Worm (Caenorhabditis elegans) whole organism, midembryonic: ENCODE data around the gene mon-2.

Source experiments
- T22C8.4 ChIP-seq: fragments of 200-800 bp; sonication (Bioruptor generic); IDR thresholded peaks from 2 replicates; pipeline ENCODE4 v1.3.6; 2022; ENCODE audit warnings: missing genetic modification characterization, missing compliant biosample characterization
- cog-1 ChIP-seq: sonication (generic microtip); optimal IDR thresholded peaks from 2 replicates; lab custom pipeline; 2016; ENCODE audit warnings: missing genetic modification characterization, missing compliant biosample characterization
- flt-1 ChIP-seq: fragments of 200-800 bp; sonication (Bioruptor generic); IDR thresholded peaks from 2 replicates; pipeline ENCODE4 v1.3.6; 2022; ENCODE audit warnings: missing genetic modification characterization, missing compliant biosample characterization
- klf-2 ChIP-seq: fragments of 200-800 bp; sonication (Bioruptor generic); conservative IDR thresholded peaks from 2 replicates; pipeline ENCODE4 v1.3.6; 2022; ENCODE audit warnings: missing genetic modification reagents, missing genetic modification characterization, missing compliant biosample characterization
- med-1 ChIP-seq: sonication (generic microtip); optimal IDR thresholded peaks from 2 replicates; lab custom pipeline; 2017; ENCODE audit warnings: missing genetic modification characterization, mild to moderate bottlenecking, missing compliant biosample characterization, antibody characterized with exemption, missing genetic modification reagents; ENCODE audit not compliant: insufficient read depth
- ref-1 ChIP-seq: fragments of 200-800 bp; sonication (Bioruptor generic); conservative IDR thresholded peaks from 2 replicates; pipeline ENCODE4 v1.3.6; 2022; ENCODE audit warnings: missing genetic modification reagents, missing genetic modification characterization, missing compliant biosample characterization
- tab-1 ChIP-seq: fragments of 200-800 bp; sonication (Bioruptor generic); IDR thresholded peaks from 2 replicates; pipeline ENCODE4 v1.3.6; 2022; ENCODE audit warnings: missing genetic modification characterization, missing compliant biosample characterization
- ztf-23 ChIP-seq: fragments of 200-800 bp; sonication (Bioruptor generic); IDR thresholded peaks from 2 replicates; pipeline ENCODE4 v1.3.6; 2022; ENCODE audit warnings: missing genetic modification reagents, missing genetic modification characterization, missing compliant biosample characterization
- ztf-29 ChIP-seq: fragments of 200-800 bp; sonication (Bioruptor generic); IDR thresholded peaks from 2 replicates; pipeline ENCODE4 v1.3.6; 2022; ENCODE audit warnings: missing genetic modification reagents, missing genetic modification characterization, missing compliant biosample characterization

mon-2 gene

DNA sequence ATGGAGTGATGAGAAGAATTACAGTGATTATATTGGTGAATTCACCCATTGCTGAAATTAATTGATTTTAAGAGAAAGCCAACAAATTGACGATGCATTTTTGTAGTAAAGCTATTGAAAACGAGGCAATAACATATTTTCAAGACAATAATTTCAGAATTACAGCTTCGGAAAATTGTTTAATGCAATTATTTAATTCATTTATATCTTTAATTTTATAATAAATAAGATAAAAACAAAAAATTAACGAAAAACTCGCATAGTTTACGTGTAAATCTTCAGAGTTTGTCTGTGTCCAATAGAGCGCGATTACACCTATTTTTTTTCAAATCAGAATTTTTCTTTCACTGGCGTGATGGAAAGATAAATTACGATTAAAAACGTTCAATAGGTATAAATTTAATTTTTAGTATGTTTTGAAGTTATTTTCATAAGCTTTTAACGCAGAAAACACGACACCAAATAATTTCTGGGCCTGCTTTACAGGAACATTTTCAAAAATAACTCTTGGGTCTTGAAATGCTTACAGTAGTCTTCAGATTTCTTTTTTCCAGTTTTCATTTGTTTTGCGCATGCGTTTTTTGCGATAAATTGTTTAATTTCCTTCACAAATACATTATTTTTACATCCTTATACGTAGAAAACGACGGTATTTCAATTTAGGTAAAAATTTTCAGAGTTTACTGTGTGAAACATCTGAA lies 18.3 kb upstream of the mon-2 start, which contains the start of gene tmed-1:
Gene tmed-1 (minus strand): TSS at position 51 of the 701 bp plus-strand sequence.
- TF ChIP-seq flt-1 (GFP tag; lab: Robert Waterston, UW): no peak
- no peak for TF ChIP-seq med-1 (GFP tag; lab: Kevin White, UChicago)
- TF ChIP-seq cog-1 (tag; lab: Kevin White, UChicago): no peak
- TF ChIP-seq T22C8.4 (GFP tag; lab: Robert Waterston, UW): no peak
- no peak for TF ChIP-seq ztf-23 (GFP tag; lab: Robert Waterston, UW)
- TF ChIP-seq ref-1: no peak
- TF ChIP-seq klf-2: no peak
- TF ChIP-seq tab-1 (GFP tag; lab: Robert Waterston, UW): no peak
- TF ChIP-seq ztf-29: no peak

DNA sequence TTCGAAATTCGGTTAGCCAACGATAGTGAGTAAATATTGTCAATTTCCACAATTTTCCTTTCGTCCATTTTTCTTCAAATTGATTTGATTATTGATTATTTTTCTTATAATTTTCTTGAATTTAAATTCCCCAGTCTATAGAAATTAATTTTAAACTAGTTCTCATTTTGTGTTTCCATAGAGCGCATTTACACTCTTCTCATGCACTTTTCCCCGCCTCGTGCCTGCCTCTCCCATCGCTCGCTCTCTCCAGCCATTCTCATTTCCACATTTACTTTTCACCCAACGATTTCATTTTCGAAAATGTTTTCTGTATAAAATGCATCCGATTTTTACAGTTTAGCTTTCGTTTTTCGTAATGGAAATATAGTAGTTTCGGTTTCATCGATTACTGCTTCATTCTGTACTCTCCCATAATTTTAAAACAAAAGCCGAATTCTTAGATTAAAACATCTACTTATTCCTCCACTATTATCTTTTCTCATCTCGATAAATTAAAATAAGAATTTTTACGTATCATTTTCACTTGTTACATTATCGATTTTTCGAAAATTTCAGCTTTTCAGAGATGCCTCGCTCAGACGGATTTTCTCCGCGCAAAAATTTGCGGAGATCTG lies 17.6 kb upstream of the mon-2 start, which contains the start of gene lex-1:
Gene lex-1 (plus strand): TSS at position 567 of the 617 bp plus-strand sequence.
- TF ChIP-seq klf-2 (no peak), ztf-29 (no peak), tab-1 (GFP tag; lab: Robert Waterston, UW) (no peak), T22C8.4 (GFP tag; lab: Robert Waterston, UW) (no peak), ztf-23 (GFP tag; lab: Robert Waterston, UW) (no peak), cog-1 (tag; lab: Kevin White, UChicago) (no peak), flt-1 (GFP tag; lab: Robert Waterston, UW) (no peak), ref-1 (no peak), med-1 (GFP tag; lab: Kevin White, UChicago) (no peak)

DNA sequence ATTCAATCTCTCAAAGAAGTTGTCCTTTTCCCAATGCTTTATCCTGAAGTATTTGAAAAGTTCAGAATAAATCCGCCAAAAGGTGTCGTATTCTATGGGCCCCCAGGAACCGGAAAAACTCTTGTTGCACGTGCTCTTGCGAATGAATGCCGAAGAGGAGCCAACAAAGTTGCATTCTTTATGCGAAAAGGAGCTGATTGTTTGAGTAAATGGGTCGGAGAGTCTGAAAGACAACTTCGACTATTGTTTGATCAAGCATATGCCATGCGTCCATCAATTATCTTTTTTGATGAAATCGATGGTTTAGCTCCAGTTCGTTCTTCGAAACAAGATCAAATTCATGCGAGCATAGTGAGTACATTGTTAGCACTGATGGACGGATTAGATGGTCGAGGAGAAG lies 15.8 kb upstream of the mon-2 start:
- TF ChIP-seq ztf-29: no peak
- no peak for TF ChIP-seq med-1 (GFP tag; lab: Kevin White, UChicago)
- TF ChIP-seq ztf-23 (GFP tag; lab: Robert Waterston, UW): no peak
- no peak for TF ChIP-seq tab-1 (GFP tag; lab: Robert Waterston, UW)
- TF ChIP-seq cog-1 (tag; lab: Kevin White, UChicago): no peak
- TF ChIP-seq ref-1: no peak
- TF ChIP-seq flt-1 (GFP tag; lab: Robert Waterston, UW): no peak
- TF ChIP-seq T22C8.4 (GFP tag; lab: Robert Waterston, UW): no peak
- TF ChIP-seq klf-2: no peak

DNA sequence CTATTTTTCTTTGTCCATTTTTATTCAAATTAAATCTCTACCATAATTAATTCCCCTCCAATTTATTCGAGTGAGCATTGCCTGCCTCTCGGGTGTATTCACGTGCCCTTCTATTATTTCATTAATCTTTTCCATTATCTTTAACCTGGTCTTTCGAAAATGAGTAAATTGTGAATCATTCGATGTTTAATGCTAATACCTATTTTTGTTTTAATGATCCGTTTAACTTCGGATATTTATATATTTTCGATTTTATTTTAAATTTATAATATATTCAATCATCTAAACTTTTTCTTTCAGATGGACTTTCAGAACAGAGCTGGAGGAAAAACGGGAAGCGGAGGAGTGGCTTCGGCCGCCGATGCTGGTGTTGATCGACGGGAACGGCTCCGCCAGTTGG lies 12.4 kb upstream of the mon-2 start, which contains the start of gene repo-1:
Gene repo-1 (plus strand): TSS at position 301 of the 400 bp plus-strand sequence.
- TF ChIP-seq tab-1 (GFP tag; lab: Robert Waterston, UW) (no peak), ref-1 (no peak), T22C8.4 (GFP tag; lab: Robert Waterston, UW) (no peak), cog-1 (tag; lab: Kevin White, UChicago) (no peak), flt-1 (GFP tag; lab: Robert Waterston, UW) (no peak), med-1 (GFP tag; lab: Kevin White, UChicago) (no peak), klf-2 (no peak), ztf-29 (no peak), ztf-23 (GFP tag; lab: Robert Waterston, UW) (no peak)

DNA sequence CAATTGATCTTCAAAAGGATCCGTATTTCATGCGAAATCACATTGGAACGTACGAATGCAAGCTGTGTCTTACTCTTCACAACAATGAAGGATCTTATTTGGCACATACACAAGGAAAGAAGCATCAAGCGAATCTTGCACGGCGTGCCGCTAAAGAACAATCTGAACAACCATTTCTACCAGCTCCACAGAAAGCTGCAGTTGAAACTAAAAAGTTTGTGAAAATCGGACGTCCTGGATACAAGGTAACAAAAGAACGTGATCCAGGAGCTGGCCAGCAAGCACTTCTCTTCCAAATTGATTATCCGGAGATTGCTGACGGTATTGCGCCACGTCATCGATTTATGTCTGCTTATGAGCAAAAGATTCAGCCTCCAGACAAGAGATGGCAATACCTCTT lies 12.0 kb upstream of the mon-2 start:
- TF ChIP-seq ztf-29 (no peak), med-1 (GFP tag; lab: Kevin White, UChicago) (no peak), T22C8.4 (GFP tag; lab: Robert Waterston, UW) (no peak), cog-1 (tag; lab: Kevin White, UChicago) (no peak), flt-1 (GFP tag; lab: Robert Waterston, UW) (no peak), ztf-23 (GFP tag; lab: Robert Waterston, UW) (no peak), klf-2 (no peak), tab-1 (GFP tag; lab: Robert Waterston, UW) (no peak)

DNA sequence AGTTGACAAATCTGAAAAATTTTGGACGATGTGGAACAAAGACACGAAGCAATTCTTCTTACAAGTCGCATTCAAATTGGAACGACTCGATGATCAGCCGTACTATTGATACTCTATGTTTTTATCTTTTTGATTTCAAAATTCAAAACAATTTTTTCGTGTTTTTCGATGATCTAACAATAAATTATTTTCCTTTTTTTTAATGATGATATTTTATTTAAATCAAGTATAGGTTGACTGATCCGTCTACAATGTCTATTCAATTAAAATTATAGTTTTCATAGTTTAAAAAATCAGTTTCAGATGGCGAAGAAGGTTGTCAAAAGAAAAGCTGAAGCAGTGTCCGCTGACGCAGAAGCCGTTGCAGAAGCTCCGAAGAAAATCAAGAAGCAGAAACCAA lies 11.5 kb upstream of the mon-2 start, which contains the start of gene rbm-34:
Gene rbm-34 (plus strand): TSS at position 301 of the 400 bp plus-strand sequence.
- TF ChIP-seq flt-1 (GFP tag; lab: Robert Waterston, UW): no peak
- TF ChIP-seq tab-1 (GFP tag; lab: Robert Waterston, UW): no peak
- no peak for TF ChIP-seq ztf-23 (GFP tag; lab: Robert Waterston, UW)
- TF ChIP-seq klf-2: no peak
- TF ChIP-seq ref-1: no peak
- TF ChIP-seq T22C8.4 (GFP tag; lab: Robert Waterston, UW): no peak
- TF ChIP-seq ztf-29: no peak

DNA sequence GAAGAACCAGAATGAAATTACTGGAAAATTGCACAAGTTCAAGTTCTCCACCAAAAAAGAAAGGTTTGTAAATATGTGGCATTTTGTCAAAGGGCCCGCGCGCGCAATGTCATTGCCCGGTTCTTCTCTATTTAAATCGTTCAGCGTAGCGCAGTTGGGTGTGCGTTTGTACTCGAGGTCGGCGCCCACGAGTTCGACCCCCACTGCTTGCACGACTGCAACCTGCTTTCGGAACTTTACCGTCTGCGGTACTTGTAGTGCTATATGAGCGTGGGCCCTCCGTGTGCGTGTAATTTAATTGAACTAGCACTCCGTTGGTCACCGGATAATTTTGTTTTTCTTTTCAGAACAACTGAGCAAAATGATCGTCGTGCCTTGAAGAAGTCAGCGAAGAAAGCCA lies 10.1 kb upstream of the mon-2 start:
- peak; percentile 84 for TF ChIP-seq tab-1 (GFP tag; lab: Robert Waterston, UW)
- TF ChIP-seq klf-2: peak; percentile 15; the same call in 1 of the 2 replicates
- TF ChIP-seq T22C8.4 (GFP tag; lab: Robert Waterston, UW): peak; percentile 57; the same call in 1 of the 2 replicates
- TF ChIP-seq cog-1 (tag; lab: Kevin White, UChicago): peak; percentile 37
- TF ChIP-seq flt-1 (GFP tag; lab: Robert Waterston, UW): peak; percentile 78
- peak; percentile 50 for TF ChIP-seq med-1 (GFP tag; lab: Kevin White, UChicago)
- TF ChIP-seq ztf-29: peak; percentile 67
- TF ChIP-seq ztf-23 (GFP tag; lab: Robert Waterston, UW): peak; percentile 77
- TF ChIP-seq ref-1: peak; percentile 56; the same call in 1 of the 2 replicates

DNA sequence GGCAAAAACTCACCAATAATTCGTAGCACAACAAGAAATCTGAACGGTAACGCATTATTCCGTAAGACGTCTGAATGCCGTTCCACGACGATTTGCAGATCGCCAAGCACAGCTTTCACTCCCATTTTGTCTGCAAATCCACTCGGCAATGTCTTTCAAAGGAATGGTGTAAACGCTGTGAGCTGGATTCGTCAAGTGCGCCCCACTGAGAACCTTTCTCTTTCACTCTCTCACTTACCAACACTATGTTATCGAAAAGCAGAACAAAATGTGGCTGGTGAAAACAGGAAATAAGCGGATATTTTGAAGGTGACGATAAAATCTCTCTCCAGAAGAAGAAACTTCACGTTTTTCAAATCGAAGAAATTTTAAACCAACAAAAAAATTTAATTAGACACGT lies 7.7 kb upstream of the mon-2 start:
- TF ChIP-seq cog-1 (tag; lab: Kevin White, UChicago) (no peak), flt-1 (GFP tag; lab: Robert Waterston, UW) (no peak), ztf-23 (GFP tag; lab: Robert Waterston, UW) (no peak), med-1 (GFP tag; lab: Kevin White, UChicago) (no peak), tab-1 (GFP tag; lab: Robert Waterston, UW) (no peak), klf-2 (no peak), T22C8.4 (GFP tag; lab: Robert Waterston, UW) (no peak), ztf-29 (no peak), ref-1 (no peak)

DNA sequence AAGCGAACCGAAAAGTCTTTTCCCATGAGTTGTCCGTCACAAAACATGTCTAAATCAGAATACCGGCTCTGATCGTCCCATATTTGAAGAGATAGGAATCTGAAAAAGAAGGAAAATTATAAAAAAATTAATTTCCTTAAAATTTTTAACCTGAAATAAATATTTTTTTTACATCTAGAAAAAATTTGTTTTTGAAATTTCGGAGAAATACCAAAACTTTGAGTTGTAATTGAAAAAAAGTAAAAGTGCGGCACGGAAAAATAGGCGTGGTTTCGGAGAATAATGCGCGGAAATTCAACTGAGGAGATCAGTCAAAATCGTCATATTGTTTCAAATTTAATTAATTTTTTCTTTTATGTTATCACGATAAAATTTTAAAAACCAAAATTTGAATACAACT lies 7.0 kb upstream of the mon-2 start, which contains the start of gene F11A10.6:
Gene F11A10.6 (minus strand): TSS at position 101 of the 400 bp plus-strand sequence.
- no peak for TF ChIP-seq T22C8.4 (GFP tag; lab: Robert Waterston, UW)
- TF ChIP-seq ztf-23 (GFP tag; lab: Robert Waterston, UW): no peak
- TF ChIP-seq ref-1: no peak
- TF ChIP-seq klf-2: no peak
- no peak for TF ChIP-seq med-1 (GFP tag; lab: Kevin White, UChicago)
- TF ChIP-seq tab-1 (GFP tag; lab: Robert Waterston, UW): no peak
- no peak for TF ChIP-seq ztf-29
- no peak for TF ChIP-seq cog-1 (tag; lab: Kevin White, UChicago)
- no peak for TF ChIP-seq flt-1 (GFP tag; lab: Robert Waterston, UW)
